Worm (Caenorhabditis elegans): ENCODE data around the gene H14N18.2.

- no peak for TF ChIP-seq pag-3 (tag; optimal IDR thresholded peaks at IDR 0.05; ENCODE audit: borderline replicate concordance)
- TF ChIP-seq fkh-10 (GFP tag; optimal IDR thresholded peaks at IDR 0.05): no peak
- no peak for TF ChIP-seq hlh-8 (tag; optimal IDR thresholded peaks at IDR 0.05)
- no peak for TF ChIP-seq ceh-22 (tag; optimal IDR thresholded peaks at IDR 0.05)
- TF ChIP-seq pha-4 (tag; optimal IDR thresholded peaks at IDR 0.05): no peak
- no peak for TF ChIP-seq npax-4 (tag; optimal IDR thresholded peaks at IDR 0.05)
- no peak for TF ChIP-seq nfya-1 (tag; optimal IDR thresholded peaks at IDR 0.05)
- no peak for TF ChIP-seq zip-5 (tag; optimal IDR thresholded peaks at IDR 0.05)
These were observed 12.1 kb downstream of the H14N18.2 start for ce11 chrV:8944481-8944880.
